Fruit fly (Drosophila melanogaster) whole organism: ENCODE data around the gene dunk.

ENCODE experiments used
- CG8478 ChIP-seq: fragments of >200 bp; optimal IDR thresholded peaks from 2 replicates; lab custom pipeline; 2018; ENCODE audit warnings: inconsistent platforms
- EcR ChIP-seq, 2 experiments: fragments of >200 bp; optimal IDR thresholded peaks; 2 replicates each; lab custom pipeline; 2017; ENCODE audit warnings: missing biosample characterization in 2 of 2, missing genetic modification characterization in 2 of 2, missing genetic modification reagents in 2 of 2
- pan ChIP-seq: fragments of >200 bp; optimal IDR thresholded peaks from 2 replicates; lab custom pipeline; 2017
- psq ChIP-seq: fragments of >200 bp; optimal IDR thresholded peaks from 2 replicates; lab custom pipeline; 2017

- TF ChIP-seq psq (lab: Kevin White, UChicago) (no peak), CG8478 (lab: Kevin White, UChicago) (no peak), pan (lab: Kevin White, UChicago) (no peak), EcR (GFP tag; optimal IDR thresholded peaks at IDR 0.05; lab: Kevin White, UChicago) (no peak)
These were observed 1.8 kb downstream of the dunk start for dm6 chr2L:22153246-22153645.
